Fruit fly (Drosophila melanogaster) whole organism, embryonic: Measurements from ENCODE around the gene CG34295.

Experiments
- Bdp1 ChIP-seq: fragments of 200-800 bp; sonication (Bioruptor generic); optimal IDR thresholded peaks from 3 replicates; lab custom pipeline; 2016; ENCODE audit warnings: missing biosample characterization, missing genetic modification characterization
- Blimp-1 ChIP-seq: fragments of 200-800 bp; sonication (Bioruptor generic); optimal IDR thresholded peaks from 3 replicates; lab custom pipeline; 2018; ENCODE audit warnings: missing biosample characterization, missing genetic modification characterization, mild to moderate bottlenecking, moderate library complexity, missing genetic modification reagents
- CG11696 ChIP-seq: fragments of 200-800 bp; sonication (Bioruptor generic); IDR thresholded peaks from 2 replicates; pipeline ENCODE4 v1.3.6; 2022; ENCODE audit warnings: missing biosample characterization, missing genetic modification characterization
- CG12744 ChIP-seq: fragments of 200-800 bp; sonication (Bioruptor generic); optimal IDR thresholded peaks from 2 replicates; lab custom pipeline; 2016; ENCODE audit warnings: missing biosample characterization, missing genetic modification characterization
- CG12942 ChIP-seq: fragments of 200-800 bp; sonication (Bioruptor generic); optimal IDR thresholded peaks from 3 replicates; lab custom pipeline; 2016; ENCODE audit warnings: missing biosample characterization, missing genetic modification characterization
- CG14710 ChIP-seq: fragments of 200-800 bp; sonication (Bioruptor generic); optimal IDR thresholded peaks from 3 replicates; lab custom pipeline; 2019; ENCODE audit warnings: missing biosample characterization, mild to moderate bottlenecking, missing genetic modification characterization, moderate library complexity
- CG15073 ChIP-seq: fragments of 200-800 bp; sonication (Bioruptor generic); optimal IDR thresholded peaks from 2 replicates; lab custom pipeline; 2016; ENCODE audit warnings: missing biosample characterization, missing genetic modification characterization
- CG15601 ChIP-seq: fragments of 200-800 bp; sonication (Bioruptor generic); optimal IDR thresholded peaks from 3 replicates; lab custom pipeline; 2019; ENCODE audit warnings: missing biosample characterization, mild to moderate bottlenecking, missing genetic modification characterization, moderate library complexity
- CG18619 ChIP-seq: fragments of 200-800 bp; sonication (Bioruptor generic); optimal IDR thresholded peaks from 3 replicates; lab custom pipeline; 2017; ENCODE audit warnings: missing biosample characterization, mild to moderate bottlenecking, missing genetic modification characterization
- CG4328 ChIP-seq: fragments of 200-800 bp; sonication (Bioruptor generic); optimal IDR thresholded peaks from 3 replicates; lab custom pipeline; 2017; ENCODE audit warnings: missing biosample characterization, missing genetic modification reagents, missing genetic modification characterization
- CG5180 ChIP-seq: fragments of 200-800 bp; sonication (Bioruptor generic); optimal IDR thresholded peaks from 3 replicates; lab custom pipeline; 2017; ENCODE audit warnings: missing biosample characterization, missing genetic modification characterization, mild to moderate bottlenecking, moderate library complexity, missing genetic modification reagents
- CG6683 ChIP-seq: fragments of 200-800 bp; sonication (Bioruptor generic); optimal IDR thresholded peaks from 2 replicates; lab custom pipeline; 2017; ENCODE audit warnings: missing biosample characterization, mild to moderate bottlenecking, missing genetic modification characterization, missing genetic modification reagents
- CG7372 ChIP-seq: fragments of 200-800 bp; sonication (Bioruptor generic); IDR thresholded peaks from 2 replicates; pipeline ENCODE4 v1.3.6; 2022; ENCODE audit warnings: missing biosample characterization, missing genetic modification characterization
- CG7839 ChIP-seq: fragments of 200-800 bp; sonication (Bioruptor generic); optimal IDR thresholded peaks from 3 replicates; lab custom pipeline; 2018; ENCODE audit warnings: missing biosample characterization, mild to moderate bottlenecking, missing genetic modification characterization, moderate library complexity
- CG8388 ChIP-seq: fragments of 200-800 bp; sonication (Bioruptor generic); optimal IDR thresholded peaks from 2 replicates; lab custom pipeline; 2019; ENCODE audit warnings: missing biosample characterization, mild to moderate bottlenecking, missing genetic modification characterization, moderate library complexity
- CG8944 ChIP-seq: fragments of 200-800 bp; sonication (Bioruptor generic); optimal IDR thresholded peaks from 3 replicates; lab custom pipeline; 2016; ENCODE audit warnings: missing biosample characterization, missing genetic modification characterization
- D ChIP-seq, 2 experiments: fragments of 200-800 bp in 1 of 2; fragments of >200 bp in 1 of 2; sonication (Bioruptor generic) in 1 of 2; optimal IDR thresholded peaks; 2 replicates in 1 of 2; 3 replicates in 1 of 2; lab custom pipeline; 2017; ENCODE audit warnings: mild to moderate bottlenecking in 1 of 2, missing biosample characterization in 1 of 2, missing genetic modification characterization in 1 of 2, missing genetic modification reagents in 1 of 2
- Dref ChIP-seq: fragments of 200-800 bp; sonication (Bioruptor generic); IDR thresholded peaks from 2 replicates; pipeline ENCODE4 v1.3.6; 2022; ENCODE audit warnings: missing biosample characterization, missing genetic modification characterization
- ERR ChIP-seq: fragments of 200-800 bp; sonication (Bioruptor generic); optimal IDR thresholded peaks from 2 replicates; lab custom pipeline; 2016; ENCODE audit warnings: missing biosample characterization, missing genetic modification characterization
- Fer2 ChIP-seq: fragments of 200-800 bp; sonication (Bioruptor generic); optimal IDR thresholded peaks from 2 replicates; lab custom pipeline; 2018; ENCODE audit warnings: missing biosample characterization, mild to moderate bottlenecking, missing genetic modification characterization, moderate library complexity
- HLH4C ChIP-seq: fragments of 200-800 bp; sonication (Bioruptor generic); IDR thresholded peaks from 3 replicates; pipeline ENCODE4 v1.3.6; 2022; ENCODE audit warnings: missing biosample characterization, missing genetic modification characterization; ENCODE audit not compliant: partially characterized antibody
- Hr3 ChIP-seq: fragments of 200-800 bp; sonication (Bioruptor generic); optimal IDR thresholded peaks from 3 replicates; lab custom pipeline; 2016; ENCODE audit warnings: missing biosample characterization, missing genetic modification characterization
- Jarid2 ChIP-seq: fragments of 200-800 bp; sonication (Bioruptor generic); optimal IDR thresholded peaks from 3 replicates; lab custom pipeline; 2017; ENCODE audit warnings: mild to moderate bottlenecking, missing biosample characterization, missing genetic modification reagents, missing genetic modification characterization
- Lpt ChIP-seq: fragments of >200 bp; optimal IDR thresholded peaks from 2 replicates; lab custom pipeline; 2018; ENCODE audit warnings: missing biosample characterization, missing genetic modification characterization
- Nf-YA ChIP-seq: fragments of 200-800 bp; sonication (Bioruptor generic); IDR thresholded peaks from 2 replicates; pipeline ENCODE4 v1.3.6; 2022; ENCODE audit warnings: missing biosample characterization, missing genetic modification characterization
- Nf-YB ChIP-seq: fragments of 200-800 bp; sonication (Bioruptor generic); optimal IDR thresholded peaks from 3 replicates; lab custom pipeline; 2019; ENCODE audit warnings: missing biosample characterization, mild to moderate bottlenecking, missing genetic modification characterization, moderate library complexity
- Oaz ChIP-seq: fragments of 200-800 bp; sonication (Bioruptor generic); IDR thresholded peaks from 2 replicates; pipeline ENCODE4 v1.3.6; 2022; ENCODE audit warnings: missing biosample characterization, missing genetic modification characterization
- Ravus ChIP-seq: fragments of 200-800 bp; sonication (Bioruptor generic); IDR thresholded peaks from 2 replicates; pipeline ENCODE4 v1.3.6; 2022; ENCODE audit warnings: missing biosample characterization, missing genetic modification characterization
- Side ChIP-seq: fragments of 200-800 bp; sonication (Bioruptor generic); optimal IDR thresholded peaks from 2 replicates; lab custom pipeline; 2016; ENCODE audit warnings: missing biosample characterization, missing genetic modification characterization
- Six4 ChIP-seq: fragments of 200-800 bp; sonication (Bioruptor generic); optimal IDR thresholded peaks from 2 replicates; lab custom pipeline; 2016; ENCODE audit warnings: missing biosample characterization, missing genetic modification characterization
- Stat92E ChIP-seq, 3 experiments: fragments of >200 bp in 2 of 3; fragments of 200-800 bp in 1 of 3; sonication (Bioruptor generic) in 1 of 3; optimal IDR thresholded peaks; 2 replicates each; lab custom pipeline; 2017 to 2019; ENCODE audit warnings: missing biosample characterization in 3 of 3, missing genetic modification characterization in 3 of 3, mild to moderate bottlenecking in 1 of 3, moderate library complexity in 1 of 3
- Xrp1 ChIP-seq: fragments of 200-800 bp; sonication (Bioruptor generic); IDR thresholded peaks from 2 replicates; pipeline ENCODE4 v1.3.6; 2022; ENCODE audit warnings: missing biosample characterization, missing genetic modification characterization
- ara ChIP-seq: fragments of 200-800 bp; sonication (Bioruptor generic); IDR thresholded peaks from 2 replicates; pipeline ENCODE4 v1.3.6; 2022; ENCODE audit warnings: missing biosample characterization, missing genetic modification characterization
- ato ChIP-seq: fragments of 200-800 bp; sonication (Bioruptor generic); IDR thresholded peaks from 2 replicates; pipeline ENCODE4 v1.3.6; 2022; ENCODE audit warnings: missing biosample characterization, missing genetic modification characterization; ENCODE audit not compliant: partially characterized antibody
- crc ChIP-seq: fragments of 200-800 bp; sonication (Bioruptor generic); optimal IDR thresholded peaks from 2 replicates; lab custom pipeline; 2016; ENCODE audit warnings: missing biosample characterization, missing genetic modification characterization
- disco-r ChIP-seq: fragments of 200-800 bp; sonication (Bioruptor generic); optimal IDR thresholded peaks from 2 replicates; lab custom pipeline; 2016; ENCODE audit warnings: missing biosample characterization, missing genetic modification characterization
- exex ChIP-seq: fragments of 200-800 bp; sonication (Bioruptor generic); optimal IDR thresholded peaks from 4 replicates; lab custom pipeline; 2018; ENCODE audit warnings: missing biosample characterization, mild to moderate bottlenecking, missing genetic modification characterization, moderate library complexity
- fu2 ChIP-seq: fragments of 200-800 bp; sonication (Bioruptor generic); optimal IDR thresholded peaks from 2 replicates; lab custom pipeline; 2016; ENCODE audit warnings: missing biosample characterization, missing genetic modification characterization
- grau ChIP-seq: fragments of 200-800 bp; optimal IDR thresholded peaks from 3 replicates; lab custom pipeline; 2019; ENCODE audit warnings: missing biosample characterization, mild to moderate bottlenecking, missing genetic modification characterization, moderate library complexity
- h ChIP-seq: fragments of >200 bp; optimal IDR thresholded peaks from 2 replicates; lab custom pipeline; 2017
- jumu ChIP-seq: fragments of 200-800 bp; sonication (Bioruptor generic); optimal IDR thresholded peaks from 3 replicates; lab custom pipeline; 2016; ENCODE audit warnings: missing biosample characterization, missing genetic modification characterization
- lov ChIP-seq, 2 experiments: fragments of 200-800 bp in 1 of 2; fragments of >200 bp in 1 of 2; sonication (Bioruptor generic) in 1 of 2; IDR thresholded peaks in 1 of 2; optimal IDR thresholded peaks in 1 of 2; 2 replicates in 1 of 2; 3 replicates in 1 of 2; pipeline versions ENCODE4 v1.3.6 to Lab custom; 2017 to 2022; ENCODE audit warnings: missing biosample characterization in 1 of 2, missing genetic modification characterization in 1 of 2
- nerfin-2 ChIP-seq: fragments of 200-800 bp; sonication (Bioruptor generic); IDR thresholded peaks from 2 replicates; pipeline ENCODE4 v1.3.6; 2022; ENCODE audit warnings: missing biosample characterization, missing genetic modification characterization; ENCODE audit not compliant: partially characterized antibody
- otp ChIP-seq: fragments of 200-800 bp; sonication (Bioruptor generic); IDR thresholded peaks from 3 replicates; pipeline ENCODE4, ENCODE4 v1.3.6; 2022; ENCODE audit warnings: missing biosample characterization, missing genetic modification characterization
- pros ChIP-seq: fragments of 200-800 bp; sonication (Bioruptor generic); optimal IDR thresholded peaks from 3 replicates; lab custom pipeline; 2019; ENCODE audit warnings: missing biosample characterization, mild to moderate bottlenecking, missing genetic modification characterization, moderate library complexity
- sisA ChIP-seq: fragments of 200-800 bp; sonication (Bioruptor generic); IDR thresholded peaks from 2 replicates; pipeline ENCODE4 v1.3.6; 2022; ENCODE audit warnings: missing biosample characterization, missing genetic modification characterization
- tna ChIP-seq: fragments of 200-800 bp; sonication (Bioruptor generic); IDR thresholded peaks from 2 replicates; pipeline ENCODE4 v1.3.6; 2022; ENCODE audit warnings: missing biosample characterization, missing genetic modification characterization; ENCODE audit not compliant: partially characterized antibody
- ttk ChIP-seq: fragments of 200-800 bp; sonication (Bioruptor generic); IDR thresholded peaks from 2 replicates; pipeline ENCODE4 v2.1.2; 2022; ENCODE audit warnings: missing biosample characterization, missing genetic modification characterization

CG34295 gene

DNA sequence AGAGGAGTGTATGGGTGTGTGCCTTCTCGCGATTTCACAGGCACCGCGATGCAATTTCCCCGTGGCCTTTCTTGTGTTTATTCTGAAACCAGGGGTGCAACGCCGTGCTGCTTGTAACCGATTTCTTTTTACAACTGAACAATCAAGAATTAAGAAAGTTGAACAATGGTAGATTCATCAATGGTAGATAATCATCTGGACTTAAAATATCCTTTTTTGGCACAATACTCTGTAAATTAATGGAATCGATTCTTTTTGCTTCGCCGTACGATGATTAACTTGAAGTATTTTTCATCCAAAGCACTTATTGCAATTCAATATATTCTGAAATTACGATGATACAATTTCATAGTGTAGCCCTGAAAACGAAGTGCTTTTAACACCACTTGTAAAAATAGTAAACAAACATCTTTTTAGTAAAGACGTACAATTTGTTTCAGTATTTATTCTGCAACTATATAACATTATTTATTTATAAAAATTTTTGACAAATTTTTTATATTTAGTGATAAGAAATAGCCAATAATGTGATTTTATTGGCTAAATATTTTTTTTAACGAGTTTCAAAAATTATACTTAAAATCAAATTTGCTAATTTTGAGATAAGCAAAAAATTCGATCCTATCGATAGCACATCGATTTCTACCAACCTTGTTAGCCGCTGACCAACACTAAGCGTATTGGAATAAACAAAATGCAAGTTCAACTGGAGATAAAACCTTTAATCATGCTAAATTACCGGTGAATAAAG is 30.3 kb downstream of the CG34295 start, which contains the start of the genes CG1523 and CG1647 (continued):
- TF ChIP-seq lov (optimal IDR thresholded peaks at IDR 0.05; lab: Kevin White, UChicago): no peak
- 0 out of 3 replicates have a peak, but pooled peaks have one; percentile 56 for TF ChIP-seq lov (GFP tag; IDR thresholded peaks at IDR 0.05; lab: Robert Waterston, UW)
- no peak for TF ChIP-seq tna (GFP tag; lab: Robert Waterston, UW)
- TF ChIP-seq Lpt: no peak
- peak; percentile 69 for TF ChIP-seq Dref (GFP tag; lab: Robert Waterston, UW)
- no peak for TF ChIP-seq CG15601 (tag; lab: Kevin White, UChicago)
- no peak for TF ChIP-seq CG15073
- TF ChIP-seq Oaz (GFP tag; lab: Robert Waterston, UW): no peak
- TF ChIP-seq CG14710: peak; percentile 82
- no peak for TF ChIP-seq D (optimal IDR thresholded peaks at IDR 0.05; lab: Kevin White, UChicago)
- no peak for TF ChIP-seq D (GFP tag; optimal IDR thresholded peaks at IDR 0.05; lab: Kevin White, UChicago)
- TF ChIP-seq jumu (GFP tag; lab: Kevin White, UChicago): peak; percentile 58
- TF ChIP-seq HLH4C: peak; percentile 58
- TF ChIP-seq CG7839 (tag; lab: Kevin White, UChicago): no peak
- TF ChIP-seq CG5180: no peak
- no peak for TF ChIP-seq CG4328
- TF ChIP-seq h (lab: Kevin White, UChicago): no peak
- peak; percentile 58 for TF ChIP-seq ara
- peak; percentile 70 for TF ChIP-seq fu2
- no peak for TF ChIP-seq CG6683 (GFP tag; lab: Kevin White, UChicago)
- TF ChIP-seq nerfin-2 (GFP tag; lab: Robert Waterston, UW): no peak
- peak; percentile 44 for TF ChIP-seq crc
- TF ChIP-seq Xrp1 (GFP tag; lab: Robert Waterston, UW): peak; percentile 54
- peak; percentile 26 for TF ChIP-seq Bdp1 (GFP tag; lab: Kevin White, UChicago)
- peak; percentile 76 for TF ChIP-seq grau (tag; lab: Kevin White, UChicago)
- TF ChIP-seq ato (GFP tag; lab: Robert Waterston, UW): no peak
- TF ChIP-seq Six4 (GFP tag; lab: Kevin White, UChicago): peak; percentile 52
- 0 out of 2 replicates have a peak, but pooled peaks have one; percentile 14 for TF ChIP-seq sisA (GFP tag; lab: Robert Waterston, UW)
- TF ChIP-seq Stat92E (GFP tag; optimal IDR thresholded peaks at IDR 0.05; lab: Kevin White, UChicago): no peak
- no peak for TF ChIP-seq Ravus (GFP tag; lab: Robert Waterston, UW)
- TF ChIP-seq Jarid2 (GFP tag; lab: Kevin White, UChicago): no peak
- TF ChIP-seq Side: peak; percentile 39
- no peak for TF ChIP-seq CG18619 (GFP tag; lab: Kevin White, UChicago)
- no peak for TF ChIP-seq Blimp-1 (GFP tag; lab: Kevin White, UChicago)
- peak; percentile 2 for TF ChIP-seq pros (GFP tag; lab: Kevin White, UChicago)
- no peak for TF ChIP-seq ERR (GFP tag; lab: Kevin White, UChicago)
- no peak for TF ChIP-seq CG11696
- peak; percentile 40 for TF ChIP-seq Hr3 (GFP tag; lab: Kevin White, UChicago)
- TF ChIP-seq Nf-YA (GFP tag; lab: Robert Waterston, UW): peak; percentile 10; the same call in 1 of the 2 replicates
- peak; percentile 53; the same call in 1 of the 2 replicates for TF ChIP-seq ttk (GFP tag; lab: Robert Waterston, UW)
- peak; percentile 38 for TF ChIP-seq disco-r (GFP tag; lab: Kevin White, UChicago)
- no peak for TF ChIP-seq otp (GFP tag; lab: Robert Waterston, UW)
- peak; percentile 61 for TF ChIP-seq CG8944
- TF ChIP-seq exex (tag; lab: Kevin White, UChicago): no peak
- 0 out of 2 replicates have a peak, but pooled peaks have one; percentile 48 for TF ChIP-seq CG7372 (GFP tag; lab: Robert Waterston, UW)
- TF ChIP-seq CG8388 (GFP tag; lab: Kevin White, UChicago): peak; percentile 57
- peak; percentile 63 for TF ChIP-seq Fer2 (tag; lab: Kevin White, UChicago)
- no peak for TF ChIP-seq CG12744 (GFP tag; lab: Kevin White, UChicago)
- TF ChIP-seq Nf-YB: peak; percentile 41
- peak; percentile 45 for TF ChIP-seq CG12942 (GFP tag; lab: Kevin White, UChicago)
